Worm (Caenorhabditis elegans): ENCODE results near the gene srp-6.

srp-6 gene

ce11 chrV:7411695-7412094 is 25.8 kb upstream of the srp-6 start, which contains the start of gene str-41:
Gene str-41 (plus strand): TSS chrV:7411995.
- TF ChIP-seq snpc-3.4 (tag; optimal IDR thresholded peaks at IDR 0.05) (no peak), egrh-3 (GFP tag; IDR thresholded peaks at IDR 0.05) (no peak), ccch-3 (GFP tag; optimal IDR thresholded peaks at IDR 0.05) (no peak), attf-6 (GFP tag; IDR thresholded peaks at IDR 0.05) (no peak), sdz-38 (tag; optimal IDR thresholded peaks at IDR 0.05) (no peak)

- TF ChIP-seq dpl-1 (GFP tag; optimal IDR thresholded peaks at IDR 0.05) (no peak), ceh-40 (GFP tag; IDR thresholded peaks at IDR 0.05) (no peak)
Measured at ce11 chrV:7409599-7409998, 23.7 kb upstream of the srp-6 start, which contains the start of gene R13D7.2. Gene R13D7.2 (plus strand): TSS chrV:7409899.

ce11 chrV:7408520-7408919 is 22.6 kb upstream of the srp-6 start, which contains the start of gene srt-6:
Gene srt-6 (minus strand): TSS chrV:7408814.
- TF ChIP-seq ztf-6 (GFP tag; IDR thresholded peaks at IDR 0.05) (no peak), Y79H2A.3 (GFP tag; conservative IDR thresholded peaks at IDR 0.05) (no peak), pha-4 (tag; optimal IDR thresholded peaks at IDR 0.05) (no peak), hmg-20 (GFP tag; IDR thresholded peaks at IDR 0.05) (no peak), rec-8 (tag; optimal IDR thresholded peaks at IDR 0.05) (no peak), lag-1 (GFP tag; IDR thresholded peaks at IDR 0.05) (no peak), mes-4 (tag; optimal IDR thresholded peaks at IDR 0.05) (no peak)

ce11 chrV:7403501-7403900 is 17.6 kb upstream of the srp-6 start:
- TF ChIP-seq lsy-27 (tag; optimal IDR thresholded peaks at IDR 0.05; ENCODE audit: borderline replicate concordance, insufficient read depth) (no peak), F10E7.11 (tag; optimal IDR thresholded peaks at IDR 0.05) (no peak), madf-8 (GFP tag; conservative IDR thresholded peaks at IDR 0.05) (no peak), F22D6.2 (tag; optimal IDR thresholded peaks at IDR 0.05) (no peak), somi-1 (GFP tag; optimal IDR thresholded peaks at IDR 0.05) (no peak), madf-10 (tag; optimal IDR thresholded peaks at IDR 0.05) (no peak), ekl-4 (GFP tag; IDR thresholded peaks at IDR 0.05) (no peak), let-607 (tag; optimal IDR thresholded peaks at IDR 0.05) (no peak), ceh-58 (GFP tag; IDR thresholded peaks at IDR 0.05) (no peak)

- TF ChIP-seq F10E7.11 (tag; optimal IDR thresholded peaks at IDR 0.05) (no peak), Y95B8A.8 (GFP tag; IDR thresholded peaks at IDR 0.05) (no peak), attf-6 (GFP tag; IDR thresholded peaks at IDR 0.05) (no peak), F22D6.2 (tag; optimal IDR thresholded peaks at IDR 0.05) (no peak), T07F8.4 (tag; optimal IDR thresholded peaks at IDR 0.05) (no peak), repo-1 (tag; optimal IDR thresholded peaks at IDR 0.05) (no peak), snpc-1.3 (tag; optimal IDR thresholded peaks at IDR 0.05; ENCODE audit: insufficient read depth) (no peak), zfh-2 (GFP tag; conservative IDR thresholded peaks at IDR 0.05) (no peak), nhr-27 (tag; optimal IDR thresholded peaks at IDR 0.05) (no peak), Y53G8AR.9 (GFP tag; conservative IDR thresholded peaks at IDR 0.05) (no peak), lir-1 (GFP tag; conservative IDR thresholded peaks at IDR 0.05) (no peak), attf-5 (GFP tag; optimal IDR thresholded peaks at IDR 0.05) (no peak), attf-3 (GFP tag; conservative IDR thresholded peaks at IDR 0.05) (no peak), F23B12.7 (tag; optimal IDR thresholded peaks at IDR 0.05; ENCODE audit: insufficient read depth) (no peak)
Measured at ce11 chrV:7402355-7402754, 16.5 kb upstream of the srp-6 start, which contains the start of gene srj-13. Gene srj-13 (plus strand): TSS chrV:7402655.

All from whole organism, young adult.